Fruit fly (Drosophila melanogaster): Measurements from ENCODE around the gene CG42537.

dm6 chr3R:6419103-6419502 is 41.5 kb downstream of the CG42537 start:
- TF ChIP-seq sob (GFP tag; IDR thresholded peaks at IDR 0.05) (no peak), Dip2 (GFP tag; IDR thresholded peaks at IDR 0.05) (no peak), aop (GFP tag; IDR thresholded peaks at IDR 0.05) (no peak), Max (GFP tag; optimal IDR thresholded peaks at IDR 0.05) (no peak), Ptx1 (GFP tag; IDR thresholded peaks at IDR 0.05) (no peak)

Measured in whole organism, embryonic.